Worm (Caenorhabditis elegans): ENCODE data around the gene sra-14.

ce11 chrII:12847736-12848135, 37.3 kb upstream of the sra-14 start, which contains the start of gene pes-10:
- TF ChIP-seq sem-4 (tag; optimal IDR thresholded peaks at IDR 0.05) (no peak), nhr-237 (tag; optimal IDR thresholded peaks at IDR 0.05) (no peak), lin-13 (GFP tag; optimal IDR thresholded peaks at IDR 0.05) (no peak), unc-39 (tag; optimal IDR thresholded peaks at IDR 0.05) (no peak), mab-5 (tag; optimal IDR thresholded peaks at IDR 0.05) (no peak)
